Worm (Caenorhabditis elegans): ENCODE results near the gene F23A7.1.

Gene F23A7.1

ce11 chrX:16244764-16245244 lies 27.6 kb downstream of the F23A7.1 start, which contains the start of gene W10G6.1:
W10G6.1 (plus strand) TSS chrX:16245194.
- TF ChIP-seq che-1 (tag; optimal IDR thresholded peaks at IDR 0.05), result no peak
- no peak for TF ChIP-seq unc-42 (tag; optimal IDR thresholded peaks at IDR 0.05)
- no peak for TF ChIP-seq ceh-6 (GFP tag; optimal IDR thresholded peaks at IDR 0.05)
- TF ChIP-seq pat-9 (tag; optimal IDR thresholded peaks at IDR 0.05), result no peak
- no peak for TF ChIP-seq sox-2 (GFP tag; IDR thresholded peaks at IDR 0.05)
- TF ChIP-seq pros-1 (tag; optimal IDR thresholded peaks at IDR 0.05), result no peak

- TF ChIP-seq ztf-16 (tag; optimal IDR thresholded peaks at IDR 0.05) (no peak), fkh-10 (GFP tag; optimal IDR thresholded peaks at IDR 0.05) (no peak), eyg-1 (tag; optimal IDR thresholded peaks at IDR 0.05) (no peak), C38D4.7 (GFP tag; optimal IDR thresholded peaks at IDR 0.05) (no peak), madf-2 (tag; optimal IDR thresholded peaks at IDR 0.05) (no peak), ama-1 (optimal IDR thresholded peaks at IDR 0.05) (no peak), ahr-1 (tag; optimal IDR thresholded peaks at IDR 0.05) (no peak), ceh-48 (tag; optimal IDR thresholded peaks at IDR 0.05) (no peak), fax-1 (tag; optimal IDR thresholded peaks at IDR 0.05) (no peak), hlh-8 (tag; optimal IDR thresholded peaks at IDR 0.05) (no peak), fkh-6 (tag; optimal IDR thresholded peaks at IDR 0.05) (no peak), elt-2 (tag; optimal IDR thresholded peaks at IDR 0.05) (no peak), syd-9 (tag; optimal IDR thresholded peaks at IDR 0.05) (no peak)
These were observed 33.5 kb downstream of the F23A7.1 start, which contains the start of gene W10G6.6 for ce11 chrX:16250679-16251078. W10G6.6 (minus strand) TSS chrX:16250779.

ce11 chrX:16258503-16258902 lies 41.3 kb downstream of the F23A7.1 start:
- TF ChIP-seq eyg-1 (tag; optimal IDR thresholded peaks at IDR 0.05) (no peak), fax-1 (tag; optimal IDR thresholded peaks at IDR 0.05) (no peak), sox-2 (GFP tag; IDR thresholded peaks at IDR 0.05) (no peak), pax-1 (tag; optimal IDR thresholded peaks at IDR 0.05) (no peak), madf-2 (tag; optimal IDR thresholded peaks at IDR 0.05) (no peak), ceh-6 (GFP tag; optimal IDR thresholded peaks at IDR 0.05) (no peak), ceh-30 (tag; optimal IDR thresholded peaks at IDR 0.05) (no peak)

ce11 chrX:16260077-16260476 lies 42.9 kb downstream of the F23A7.1 start:
- TF ChIP-seq hlh-30 (tag; optimal IDR thresholded peaks at IDR 0.05; ENCODE audit: insufficient read depth), result no peak
- peak; percentile 32 for TF ChIP-seq elt-2 (tag; optimal IDR thresholded peaks at IDR 0.05)
- no peak for TF ChIP-seq ceh-9 (tag; optimal IDR thresholded peaks at IDR 0.05)
- TF ChIP-seq ztf-16 (tag; optimal IDR thresholded peaks at IDR 0.05), result no peak

ce11 chrX:16261993-16262392 lies 44.8 kb downstream of the F23A7.1 start, which contains the start of gene sgk-1:
sgk-1 (minus strand) TSS chrX:16262122.
- TF ChIP-seq elt-2 (tag; optimal IDR thresholded peaks at IDR 0.05), result peak; percentile 66
- TF ChIP-seq nhr-232 (tag; optimal IDR thresholded peaks at IDR 0.05), result no peak

ce11 chrX:16263287-16263686 lies 46.1 kb downstream of the F23A7.1 start:
- TF ChIP-seq ceh-18 (tag; optimal IDR thresholded peaks at IDR 0.05), result no peak
- TF ChIP-seq K09A11.1 (tag; optimal IDR thresholded peaks at IDR 0.05; ENCODE audit: insufficient read depth), result no peak
- TF ChIP-seq elt-4 (tag; optimal IDR thresholded peaks at IDR 0.05), result no peak
- TF ChIP-seq unc-55 (GFP tag; optimal IDR thresholded peaks at IDR 0.05), result no peak
- TF ChIP-seq elt-2 (tag; optimal IDR thresholded peaks at IDR 0.05), result no peak
- TF ChIP-seq pax-1 (tag; optimal IDR thresholded peaks at IDR 0.05), result no peak
- TF ChIP-seq zip-5 (tag; optimal IDR thresholded peaks at IDR 0.05), result no peak
- TF ChIP-seq sox-4 (tag; optimal IDR thresholded peaks at IDR 0.05), result no peak
- no peak for TF ChIP-seq fkh-6 (tag; optimal IDR thresholded peaks at IDR 0.05)
- TF ChIP-seq pat-9 (tag; optimal IDR thresholded peaks at IDR 0.05), result no peak
- TF ChIP-seq ceh-6 (GFP tag; optimal IDR thresholded peaks at IDR 0.05), result no peak
- no peak for TF ChIP-seq unc-3 (GFP tag; conservative IDR thresholded peaks at IDR 0.05)
- TF ChIP-seq unc-3 (tag; optimal IDR thresholded peaks at IDR 0.05), result no peak

Measured in whole organism, late embryonic.